Worm (Caenorhabditis elegans): ENCODE measurements around the gene egal-1.

DNA sequence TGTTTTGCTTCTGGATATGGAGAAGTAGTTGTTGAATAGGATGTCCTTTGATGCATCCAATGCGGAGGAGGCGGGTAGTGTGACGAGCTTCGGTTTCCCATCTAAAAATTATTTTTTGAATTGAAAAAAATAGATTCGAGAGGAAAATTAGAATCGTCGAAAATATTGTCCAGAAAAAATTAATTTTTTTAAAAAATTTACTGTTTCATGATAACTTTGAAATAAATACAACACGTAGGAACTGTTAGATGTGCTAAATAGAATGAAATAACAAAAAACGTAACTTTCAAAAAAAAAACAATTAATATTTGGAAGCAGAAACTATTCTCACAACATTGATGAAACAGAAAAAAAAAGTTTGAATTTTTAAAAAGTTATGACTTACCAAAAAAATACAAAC lies 35.3 kb downstream of the egal-1 start, which contains the start of gene C06E7.4:
- TF ChIP-seq ama-1 (optimal IDR thresholded peaks at IDR 0.05), result no peak
- no peak for TF ChIP-seq tbx-11 (GFP tag; IDR thresholded peaks at IDR 0.05)
- no peak for TF ChIP-seq F13C5.2 (tag; optimal IDR thresholded peaks at IDR 0.05)
- no peak for TF ChIP-seq sea-1 (GFP tag; conservative IDR thresholded peaks at IDR 0.05)
- no peak for TF ChIP-seq ets-7 (tag; optimal IDR thresholded peaks at IDR 0.05)
- TF ChIP-seq hmg-4 (GFP tag; optimal IDR thresholded peaks at IDR 0.05), result no peak
- no peak for TF ChIP-seq ceh-13 (GFP tag; optimal IDR thresholded peaks at IDR 0.05)
- TF ChIP-seq scrt-1 (GFP tag; IDR thresholded peaks at IDR 0.05), result no peak
- TF ChIP-seq aly-1 (tag; optimal IDR thresholded peaks at IDR 0.05), result no peak
- no peak for TF ChIP-seq ceh-36 (tag; optimal IDR thresholded peaks at IDR 0.05)
- no peak for TF ChIP-seq tbx-37 (GFP tag; conservative IDR thresholded peaks at IDR 0.05)
- no peak for TF ChIP-seq flt-1 (GFP tag; IDR thresholded peaks at IDR 0.05)
- no peak for TF ChIP-seq hnd-1 (tag; optimal IDR thresholded peaks at IDR 0.05)
